Worm (Caenorhabditis elegans) whole organism, late embryonic: ENCODE results near the gene Y32G9B.1.

Experiments
- K02D7.2 ChIP-seq: sonication (generic microtip); optimal IDR thresholded peaks from 2 replicates; lab custom pipeline; 2017; ENCODE audit warnings: mild to moderate bottlenecking, missing genetic modification characterization, missing compliant biosample characterization
- K09A11.1 ChIP-seq: sonication (generic microtip); optimal IDR thresholded peaks from 2 replicates; lab custom pipeline; 2017; ENCODE audit warnings: antibody characterized with exemption, mild to moderate bottlenecking, missing genetic modification characterization, missing compliant biosample characterization; ENCODE audit not compliant: insufficient read depth
- ahr-1 ChIP-seq: sonication (generic microtip); optimal IDR thresholded peaks from 2 replicates; lab custom pipeline; 2016; ENCODE audit warnings: missing genetic modification characterization, missing compliant biosample characterization
- ama-1 ChIP-seq: fragments of 150-350 bp; optimal IDR thresholded peaks from 2 replicates; lab custom pipeline; 2014
- ceh-14 ChIP-seq: sonication (generic microtip); optimal IDR thresholded peaks from 2 replicates; lab custom pipeline; 2016; ENCODE audit warnings: missing genotype, missing genetic modification characterization, missing compliant biosample characterization
- ceh-2 ChIP-seq: sonication (generic microtip); optimal IDR thresholded peaks from 2 replicates; lab custom pipeline; 2016; ENCODE audit warnings: missing genotype, missing genetic modification characterization, missing compliant biosample characterization
- ceh-24 ChIP-seq: sonication (generic microtip); optimal IDR thresholded peaks from 2 replicates; lab custom pipeline; 2016; ENCODE audit warnings: mild to moderate bottlenecking, missing genetic modification characterization, missing compliant biosample characterization
- ceh-30 ChIP-seq: fragments of 150-350 bp; optimal IDR thresholded peaks from 2 replicates; lab custom pipeline; 2014; ENCODE audit warnings: missing biosample characterization, missing genetic modification characterization
- ceh-48 ChIP-seq: sonication (generic microtip); optimal IDR thresholded peaks from 2 replicates; lab custom pipeline; 2016; ENCODE audit warnings: missing genetic modification characterization, inconsistent platforms, missing compliant biosample characterization
- ceh-9 ChIP-seq: sonication (generic microtip); optimal IDR thresholded peaks from 2 replicates; lab custom pipeline; 2016; ENCODE audit warnings: mild to moderate bottlenecking, missing genetic modification characterization, inconsistent platforms, missing compliant biosample characterization
- dmd-4 ChIP-seq: sonication (generic microtip); optimal IDR thresholded peaks from 2 replicates; lab custom pipeline; 2016; ENCODE audit warnings: borderline replicate concordance, missing genetic modification characterization, missing compliant biosample characterization
- dve-1 ChIP-seq: sonication (generic microtip); optimal IDR thresholded peaks from 2 replicates; lab custom pipeline; 2017; ENCODE audit warnings: antibody characterized with exemption, mild to moderate bottlenecking, missing genetic modification characterization, missing compliant biosample characterization
- elt-4 ChIP-seq: sonication (generic microtip); optimal IDR thresholded peaks from 2 replicates; lab custom pipeline; 2016; ENCODE audit warnings: missing genetic modification characterization, missing compliant biosample characterization
- fkh-6 ChIP-seq: sonication (generic microtip); optimal IDR thresholded peaks from 2 replicates; lab custom pipeline; 2016; ENCODE audit warnings: missing genetic modification characterization, missing compliant biosample characterization
- gmeb-2 ChIP-seq: sonication (generic microtip); optimal IDR thresholded peaks from 2 replicates; lab custom pipeline; 2016; ENCODE audit warnings: missing genetic modification characterization, inconsistent platforms, missing compliant biosample characterization
- hlh-13 ChIP-seq: fragments of 200-800 bp; sonication (Bioruptor generic); optimal IDR thresholded peaks from 2 replicates; lab custom pipeline; 2018; ENCODE audit warnings: mild to moderate bottlenecking, missing genetic modification characterization, missing compliant biosample characterization
- lim-6 ChIP-seq: sonication (generic microtip); optimal IDR thresholded peaks from 2 replicates; lab custom pipeline; 2016; ENCODE audit warnings: missing genetic modification characterization, missing compliant biosample characterization
- madf-2 ChIP-seq: sonication (generic microtip); optimal IDR thresholded peaks from 2 replicates; lab custom pipeline; 2017; ENCODE audit warnings: missing genetic modification characterization, missing compliant biosample characterization
- mec-3 ChIP-seq: sonication (generic microtip); optimal IDR thresholded peaks from 2 replicates; lab custom pipeline; 2016; ENCODE audit warnings: borderline replicate concordance, missing genetic modification characterization, missing compliant biosample characterization
- nfya-1 ChIP-seq: sonication (generic microtip); optimal IDR thresholded peaks from 2 replicates; lab custom pipeline; 2017; ENCODE audit warnings: missing genetic modification characterization, mild to moderate bottlenecking, missing compliant biosample characterization, antibody characterized with exemption, moderate library complexity
- nhr-11 ChIP-seq: fragments of 150-350 bp; optimal IDR thresholded peaks from 2 replicates; lab custom pipeline; 2014; ENCODE audit warnings: missing biosample characterization, missing genetic modification characterization
- npax-4 ChIP-seq: sonication (generic microtip); optimal IDR thresholded peaks from 2 replicates; lab custom pipeline; 2016; ENCODE audit warnings: missing genetic modification characterization, missing compliant biosample characterization
- odd-2 ChIP-seq: sonication (generic microtip); optimal IDR thresholded peaks from 2 replicates; lab custom pipeline; 2017; ENCODE audit warnings: antibody characterized with exemption, mild to moderate bottlenecking, missing genetic modification characterization, missing compliant biosample characterization
- pax-1 ChIP-seq: fragments of 150-350 bp; optimal IDR thresholded peaks from 2 replicates; lab custom pipeline; 2014; ENCODE audit warnings: missing biosample characterization, missing genetic modification characterization
- sdc-2 ChIP-seq: sonication (generic microtip); optimal IDR thresholded peaks from 2 replicates; lab custom pipeline; 2016; ENCODE audit warnings: missing genotype, missing genetic modification characterization, missing compliant biosample characterization
- sox-4 ChIP-seq: sonication (generic microtip); optimal IDR thresholded peaks from 2 replicates; lab custom pipeline; 2017; ENCODE audit warnings: mild to moderate bottlenecking, missing genetic modification characterization, inconsistent platforms, missing compliant biosample characterization
- tbx-7 ChIP-seq: sonication (generic microtip); optimal IDR thresholded peaks from 2 replicates; lab custom pipeline; 2016; ENCODE audit warnings: missing genotype, missing genetic modification characterization, missing compliant biosample characterization
- ttx-3 ChIP-seq: sonication (generic microtip); optimal IDR thresholded peaks from 2 replicates; lab custom pipeline; 2016; ENCODE audit warnings: missing genetic modification reagents, missing genetic modification characterization, missing compliant biosample characterization
- unc-3 ChIP-seq, 2 experiments: fragments of 200-800 bp in 1 of 2; sonication (Bioruptor generic) in 1 of 2; sonication (generic microtip) in 1 of 2; conservative IDR thresholded peaks in 1 of 2; optimal IDR thresholded peaks in 1 of 2; 2 replicates each; pipeline versions ENCODE4 v1.3.6 to Lab custom; 2016 to 2022; ENCODE audit warnings: missing compliant biosample characterization in 2 of 2, missing genetic modification characterization in 2 of 2, missing genetic modification reagents in 1 of 2
- unc-42 ChIP-seq: sonication (generic microtip); optimal IDR thresholded peaks from 2 replicates; lab custom pipeline; 2016; ENCODE audit warnings: missing genotype, missing genetic modification characterization, missing compliant biosample characterization
- unc-55 ChIP-seq: sonication (generic microtip); optimal IDR thresholded peaks from 2 replicates; lab custom pipeline; 2017; ENCODE audit warnings: missing biosample characterization, missing genetic modification reagents, missing genetic modification characterization
- unc-86 ChIP-seq: sonication (generic microtip); optimal IDR thresholded peaks from 2 replicates; lab custom pipeline; 2016; ENCODE audit warnings: missing genetic modification characterization, missing compliant biosample characterization
- zip-5 ChIP-seq: sonication (generic microtip); optimal IDR thresholded peaks from 2 replicates; lab custom pipeline; 2016; ENCODE audit warnings: missing genetic modification characterization, missing compliant biosample characterization
- ztf-16 ChIP-seq: sonication (generic microtip); optimal IDR thresholded peaks from 2 replicates; lab custom pipeline; 2017; ENCODE audit warnings: missing genetic modification characterization, missing compliant biosample characterization

The Y32G9B.1 gene

DNA sequence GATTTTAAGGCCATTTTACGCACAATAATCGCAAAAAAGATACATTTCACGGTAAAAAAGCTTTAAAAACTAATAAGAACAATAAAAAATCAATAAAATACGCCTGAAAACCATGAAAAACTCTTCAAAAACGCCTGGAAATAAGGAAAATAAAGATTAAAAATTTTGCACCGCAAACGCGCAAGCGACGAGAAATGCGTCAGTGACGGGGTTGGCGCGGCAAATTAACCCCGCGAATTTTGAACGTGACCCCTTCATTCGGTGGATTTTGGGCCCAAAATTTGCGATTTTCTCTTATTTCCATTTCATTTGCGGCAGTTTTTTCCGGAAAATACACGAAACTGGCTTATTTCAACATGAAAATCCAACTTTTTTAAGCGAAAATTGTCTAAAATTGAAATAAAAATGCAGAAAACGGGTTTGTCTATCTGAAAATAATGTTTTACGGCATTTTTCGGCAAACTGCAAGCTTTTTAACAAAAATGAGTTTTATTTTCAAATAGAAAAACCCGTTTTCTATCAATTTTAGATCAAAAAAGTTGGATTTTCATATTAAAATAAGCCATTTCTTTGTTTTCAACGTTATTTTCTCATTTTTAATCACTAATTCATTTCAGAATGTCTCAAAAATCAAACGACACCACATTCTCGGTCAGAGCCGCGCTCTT, 38.9 kb upstream of the Y32G9B.1 start, which contains the start of gene knl-3 (continued):
- TF ChIP-seq ceh-2 = peak; percentile 70
- TF ChIP-seq dmd-4 = no peak
- TF ChIP-seq ceh-30 (tag; lab: Kevin White, UChicago) = peak; percentile 67
- TF ChIP-seq mec-3 (tag; lab: Kevin White, UChicago) = no peak
- peak; percentile 66 for TF ChIP-seq ceh-14 (tag; lab: Kevin White, UChicago)
- TF ChIP-seq ttx-3 (tag; lab: Kevin White, UChicago) = peak; percentile 31
- peak; percentile 52 for TF ChIP-seq K02D7.2 (tag; lab: Kevin White, UChicago)
- peak; percentile 66 for TF ChIP-seq dve-1 (tag; lab: Kevin White, UChicago)
- TF ChIP-seq unc-3 (GFP tag; conservative IDR thresholded peaks at IDR 0.05; lab: Robert Waterston, UW) = 0 out of 2 replicates have a peak, but pooled peaks have one; percentile 31
- TF ChIP-seq unc-3 (tag; optimal IDR thresholded peaks at IDR 0.05; lab: Kevin White, UChicago) = peak; percentile 67
- peak; percentile 19 for TF ChIP-seq ceh-24
- TF ChIP-seq hlh-13 (GFP tag; lab: Kevin White, UChicago) = peak; percentile 51
- peak; percentile 30 for TF ChIP-seq sdc-2 (tag; lab: Kevin White, UChicago)
- TF ChIP-seq ceh-48 = peak; percentile 68
- peak; percentile 64 for TF ChIP-seq sox-4
- TF ChIP-seq zip-5 = no peak
- no peak for TF ChIP-seq npax-4
- TF ChIP-seq, all 69 proteins: peak for 46

DNA sequence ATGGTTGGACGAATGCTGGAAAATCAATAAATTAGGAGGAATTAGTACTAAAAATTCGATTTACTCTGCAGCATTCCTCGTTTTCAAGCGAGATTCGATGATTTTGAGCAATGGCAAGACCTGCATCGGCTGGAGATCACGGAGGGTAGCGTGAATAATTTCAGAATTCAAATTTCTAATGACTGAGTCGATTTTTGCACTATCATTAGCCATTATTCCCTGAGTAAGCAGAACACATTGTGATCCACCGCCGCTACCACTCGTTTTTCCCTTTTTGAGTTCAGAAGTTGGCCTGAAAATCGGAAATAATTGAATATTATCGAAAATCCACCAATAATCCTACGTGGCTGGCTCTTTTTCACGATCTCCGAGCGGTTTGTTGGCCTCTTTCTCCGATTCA, 38.2 kb upstream of the Y32G9B.1 start:
- TF ChIP-seq unc-3 (GFP tag; conservative IDR thresholded peaks at IDR 0.05; lab: Robert Waterston, UW) (no peak), unc-3 (tag; optimal IDR thresholded peaks at IDR 0.05; lab: Kevin White, UChicago) (no peak), ceh-30 (tag; lab: Kevin White, UChicago) (no peak), ztf-16 (no peak), ceh-48 (no peak), hlh-13 (GFP tag; lab: Kevin White, UChicago) (no peak), unc-55 (GFP tag; lab: Kevin White, UChicago) (no peak), ceh-9 (tag; lab: Kevin White, UChicago) (no peak), nhr-11 (tag; lab: Kevin White, UChicago) (no peak), pax-1 (tag; lab: Kevin White, UChicago) (no peak), ahr-1 (tag; lab: Kevin White, UChicago) (no peak), gmeb-2 (tag; lab: Kevin White, UChicago) (no peak), odd-2 (tag; lab: Kevin White, UChicago) (no peak), madf-2 (no peak), fkh-6 (tag; lab: Kevin White, UChicago) (no peak), unc-86 (no peak), K09A11.1 (tag; lab: Kevin White, UChicago) (no peak), tbx-7 (tag; lab: Kevin White, UChicago) (no peak), lim-6 (tag; lab: Kevin White, UChicago) (no peak), K02D7.2 (tag; lab: Kevin White, UChicago) (no peak)

DNA sequence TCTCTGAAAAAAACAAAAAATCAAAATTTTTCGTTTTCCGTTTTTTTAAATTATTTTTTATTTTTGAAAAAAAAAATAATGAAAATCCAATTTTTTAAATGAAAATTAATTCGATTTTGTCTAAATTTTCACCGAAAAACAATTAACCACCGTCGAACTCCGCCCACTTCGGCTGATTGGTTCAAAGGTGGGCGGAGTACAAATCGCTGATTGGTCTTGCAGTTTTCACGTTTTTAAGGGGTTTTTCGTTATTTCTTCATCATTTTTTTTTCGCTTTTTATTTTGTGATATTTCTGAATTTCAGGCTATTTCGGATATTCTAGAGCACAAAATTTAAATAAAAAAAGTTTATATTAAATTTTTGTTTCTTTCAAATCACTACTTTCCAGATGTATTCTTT, 35.1 kb upstream of the Y32G9B.1 start:
- TF ChIP-seq nfya-1 (tag; lab: Kevin White, UChicago) (peak; percentile 86), ceh-48 (no peak)

DNA sequence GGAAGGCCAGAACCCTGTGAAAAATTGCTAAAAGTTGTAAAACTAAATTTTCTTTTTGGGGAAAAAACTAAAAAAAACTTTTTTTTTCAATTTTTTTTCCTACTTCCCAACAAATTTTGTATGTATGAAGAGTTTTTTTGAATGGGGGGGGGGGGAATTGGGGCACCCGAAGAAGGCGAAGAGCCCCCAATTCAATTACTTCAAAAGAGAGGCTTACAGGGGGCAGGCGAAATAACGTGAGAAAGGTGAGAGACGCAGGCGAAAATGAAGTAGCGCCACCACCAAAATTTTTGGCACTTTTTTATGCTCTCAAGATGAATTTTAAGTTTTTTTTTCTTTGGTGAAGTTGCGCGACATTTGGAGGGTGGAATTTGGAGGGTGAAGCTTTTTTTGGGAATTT, 33.1 kb upstream of the Y32G9B.1 start:
- TF ChIP-seq unc-3 (GFP tag; conservative IDR thresholded peaks at IDR 0.05; lab: Robert Waterston, UW) (no peak), unc-3 (tag; optimal IDR thresholded peaks at IDR 0.05; lab: Kevin White, UChicago) (no peak), K02D7.2 (tag; lab: Kevin White, UChicago) (no peak), elt-4 (tag; lab: Kevin White, UChicago) (no peak), tbx-7 (tag; lab: Kevin White, UChicago) (no peak), unc-42 (tag; lab: Kevin White, UChicago) (peak; percentile 78), K09A11.1 (tag; lab: Kevin White, UChicago) (no peak), ama-1 (lab: Kevin White, UChicago) (no peak)
